Worm (Caenorhabditis elegans): ENCODE results near the gene rbbp-5.

ce11 chrII:6113187-6113586 lies 15.6 kb downstream of the rbbp-5 start, which contains the start of gene heri-1:
- no peak for TF ChIP-seq nhr-77 (tag; optimal IDR thresholded peaks at IDR 0.05)
- TF ChIP-seq php-3 (GFP tag; IDR thresholded peaks at IDR 0.05) = no peak
- TF ChIP-seq nhr-25 (tag; optimal IDR thresholded peaks at IDR 0.05; ENCODE audit: borderline replicate concordance, insufficient read depth) = no peak
- TF ChIP-seq ztf-11 (tag; optimal IDR thresholded peaks at IDR 0.05) = no peak
- TF ChIP-seq daf-19 (GFP tag; conservative IDR thresholded peaks at IDR 0.05) = no peak
- no peak for TF ChIP-seq unc-62 (GFP tag; optimal IDR thresholded peaks at IDR 0.05 in 1 of 2)
- TF ChIP-seq unc-62 (tag; optimal IDR thresholded peaks at IDR 0.05) = no peak
- TF ChIP-seq lin-15B (tag; optimal IDR thresholded peaks at IDR 0.05) = no peak
- TF ChIP-seq zag-1 (tag; optimal IDR thresholded peaks at IDR 0.05) = no peak
- no peak for TF ChIP-seq nhr-237 (tag; optimal IDR thresholded peaks at IDR 0.05)
